Worm (Caenorhabditis elegans): ENCODE results near the gene elpc-4.

elpc-4 gene

ce11 chrIV:8019772-8020496, 3.1 kb downstream of the elpc-4 start, which contains the start of gene dnc-4:
Gene dnc-4, minus strand, starts transcription at chrIV:8019808.
- peak; percentile 85 for TF ChIP-seq mes-2 (tag; optimal IDR thresholded peaks at IDR 0.05; ENCODE audit: poor library complexity, severe bottlenecking)
- TF ChIP-seq madf-9 (GFP tag; conservative IDR thresholded peaks at IDR 0.05), result no peak
- TF ChIP-seq lin-13 (GFP tag; optimal IDR thresholded peaks at IDR 0.05), result no peak
- TF ChIP-seq hmg-1.1 (GFP tag; IDR thresholded peaks at IDR 0.05), result no peak
- no peak for TF ChIP-seq mdt-29 (GFP tag; IDR thresholded peaks at IDR 0.05)
- no peak for TF ChIP-seq ceh-62 (tag; optimal IDR thresholded peaks at IDR 0.05)
- no peak for TF ChIP-seq lin-39 (tag; optimal IDR thresholded peaks at IDR 0.05)
- no peak for TF ChIP-seq madf-5 (GFP tag; IDR thresholded peaks at IDR 0.05)
- peak; percentile 27 for TF ChIP-seq R02D3.7 (tag; optimal IDR thresholded peaks at IDR 0.05)
- TF ChIP-seq sdz-12 (GFP tag; optimal IDR thresholded peaks at IDR 0.05), result no peak
- TF ChIP-seq fos-1 (tag; optimal IDR thresholded peaks at IDR 0.05), result no peak
- no peak for TF ChIP-seq lim-7 (GFP tag; IDR thresholded peaks at IDR 0.05)
- no peak for TF ChIP-seq spr-3 (GFP tag; optimal IDR thresholded peaks at IDR 0.05)
- peak; percentile 20 for TF ChIP-seq nhr-28 (tag; optimal IDR thresholded peaks at IDR 0.05)
- TF ChIP-seq dpl-1 (GFP tag; optimal IDR thresholded peaks at IDR 0.05), result no peak
- TF ChIP-seq fkh-10 (GFP tag; optimal IDR thresholded peaks at IDR 0.05), result no peak
- no peak for TF ChIP-seq attf-4 (tag; optimal IDR thresholded peaks at IDR 0.05)
- TF ChIP-seq snpc-1.2 (GFP tag; IDR thresholded peaks at IDR 0.05), result no peak
- TF ChIP-seq lir-3 (tag; optimal IDR thresholded peaks at IDR 0.05), result no peak
- no peak for TF ChIP-seq saeg-2 (GFP tag; IDR thresholded peaks at IDR 0.05)
- no peak for TF ChIP-seq arid-1 (GFP tag; conservative IDR thresholded peaks at IDR 0.05)
- TF ChIP-seq unc-130 (GFP tag; optimal IDR thresholded peaks at IDR 0.05), result peak; percentile 20
- TF ChIP-seq F44E2.7 (GFP tag; IDR thresholded peaks at IDR 0.05), result no peak
- peak in 1 of 2 experiments; percentile 48 for TF ChIP-seq lsy-2 (tag; optimal IDR thresholded peaks at IDR 0.05)
- TF ChIP-seq ZK337.2 (GFP tag; IDR thresholded peaks at IDR 0.05), result no peak
- peak in 1 of 2 experiments; percentile 31 for TF ChIP-seq hif-1 (tag; optimal IDR thresholded peaks at IDR 0.05)
- no peak for TF ChIP-seq nhr-111 (GFP tag; optimal IDR thresholded peaks at IDR 0.05)
- no peak for TF ChIP-seq mxl-2 (GFP tag; conservative IDR thresholded peaks at IDR 0.05)
- TF ChIP-seq unc-62 (GFP tag; optimal IDR thresholded peaks at IDR 0.05 in 1 of 2), result peak in 1 of 2 experiments; percentile 44
- TF ChIP-seq unc-62 (tag; optimal IDR thresholded peaks at IDR 0.05), result no peak
- no peak for TF ChIP-seq lin-15B (tag; optimal IDR thresholded peaks at IDR 0.05)

- TF ChIP-seq daf-8 (GFP tag; IDR thresholded peaks at IDR 0.05) (no peak), unc-62 (GFP tag; optimal IDR thresholded peaks at IDR 0.05 in 1 of 2) (peak in 1 of 2 experiments; percentile 90), unc-62 (tag; optimal IDR thresholded peaks at IDR 0.05) (no peak)
Observed at ce11 chrIV:8022035-8022673, 5.4 kb downstream of the elpc-4 start, which contains the start of gene C26B2.2. Gene C26B2.2, minus strand, starts transcription at chrIV:8022122.

ce11 chrIV:8023861-8024260, 7.1 kb downstream of the elpc-4 start:
- TF ChIP-seq daf-16 (GFP tag; optimal IDR thresholded peaks at IDR 0.05), result no peak
- TF ChIP-seq daf-16 (tag; optimal IDR thresholded peaks at IDR 0.05), result peak; percentile 22
- TF ChIP-seq lin-13 (GFP tag; optimal IDR thresholded peaks at IDR 0.05), result no peak
- TF ChIP-seq pqm-1 (tag; optimal IDR thresholded peaks at IDR 0.05), result peak; percentile 29
- peak; percentile 39; the same call in 1 of the 2 replicates for TF ChIP-seq dmd-6 (GFP tag; IDR thresholded peaks at IDR 0.05)
- no peak for TF ChIP-seq daf-12 (tag; optimal IDR thresholded peaks at IDR 0.05)
- TF ChIP-seq nhr-28 (tag; optimal IDR thresholded peaks at IDR 0.05), result peak; percentile 55

Data from whole organism, L4 larva.